Worm (Caenorhabditis elegans): ENCODE data around the gene nlp-6.

ce11 chrX:17702602-17703001, 40.4 kb downstream of the nlp-6 start:
- TF ChIP-seq him-1 (tag; optimal IDR thresholded peaks at IDR 0.05) (no peak), dao-5 (tag; optimal IDR thresholded peaks at IDR 0.05) (no peak), W03F9.2 (tag; optimal IDR thresholded peaks at IDR 0.05) (no peak)

All from whole organism, L4/young adult.